Worm (Caenorhabditis elegans): ENCODE data around the gene T01G1.4.

DNA sequence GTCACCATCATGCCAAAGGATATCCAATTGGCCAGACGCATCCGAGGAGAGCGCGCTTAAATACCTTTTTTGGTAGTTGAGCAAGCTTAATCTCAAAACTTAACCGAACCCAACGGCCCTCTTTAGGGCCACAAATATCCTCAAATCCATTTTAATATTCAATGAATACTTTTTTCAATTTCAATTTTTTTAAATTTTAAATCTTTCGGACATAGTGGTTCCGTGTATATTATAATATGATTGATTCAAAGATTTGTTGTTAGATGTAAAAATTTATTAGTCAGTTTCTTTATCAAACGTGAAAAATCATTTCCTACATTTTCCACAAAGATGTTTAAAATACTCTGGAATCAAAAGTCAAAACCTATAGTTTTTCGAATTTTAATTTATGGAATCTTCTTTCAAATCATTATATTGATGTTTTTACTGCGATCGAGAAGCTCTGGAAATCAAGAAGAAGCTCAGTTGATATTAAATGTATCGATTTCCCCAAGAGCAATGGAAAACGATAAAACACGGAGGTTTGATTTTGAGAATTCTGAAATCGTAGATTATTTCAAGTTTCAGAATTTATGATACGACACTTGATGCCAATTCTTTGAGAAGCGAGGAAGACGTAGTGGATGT, 34.3 kb downstream of the T01G1.4 start, which contains the start of gene B0035.21:
- TF ChIP-seq pha-4 (tag; optimal IDR thresholded peaks at IDR 0.05): no peak
- no peak for TF ChIP-seq egl-27 (tag; optimal IDR thresholded peaks at IDR 0.05)
- TF ChIP-seq lin-39 (tag; optimal IDR thresholded peaks at IDR 0.05): no peak
- TF ChIP-seq sea-2 (GFP tag; optimal IDR thresholded peaks at IDR 0.05): no peak
- no peak for TF ChIP-seq zag-1 (tag; optimal IDR thresholded peaks at IDR 0.05)

Measured in whole organism, L3 larva.